Fruit fly (Drosophila melanogaster): ENCODE measurements around the gene Nost.

Nost gene

DNA sequence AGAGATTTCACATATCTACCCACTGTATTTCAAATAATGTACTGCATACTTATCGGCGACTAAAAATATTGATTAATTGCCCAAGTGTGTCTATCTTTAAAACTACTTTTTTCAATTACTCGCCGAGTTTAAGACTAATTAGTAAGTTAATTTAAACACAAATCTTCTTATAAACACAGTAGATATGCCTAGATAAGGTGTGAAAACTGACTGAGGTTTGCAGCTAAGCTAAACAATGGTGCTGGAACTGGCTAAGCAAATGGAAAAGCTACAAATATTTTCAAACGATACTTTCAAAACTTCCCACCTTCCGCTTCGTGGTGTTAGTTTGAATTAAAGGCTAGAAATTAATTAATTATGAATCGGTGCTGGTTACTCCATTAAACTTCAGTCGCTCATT lies 10.8 kb downstream of the Nost start:
- TF ChIP-seq OdsH (GFP tag; optimal IDR thresholded peaks at IDR 0.05) = no peak
- peak; percentile 53 for TF ChIP-seq Myc (optimal IDR thresholded peaks at IDR 0.05)

DNA sequence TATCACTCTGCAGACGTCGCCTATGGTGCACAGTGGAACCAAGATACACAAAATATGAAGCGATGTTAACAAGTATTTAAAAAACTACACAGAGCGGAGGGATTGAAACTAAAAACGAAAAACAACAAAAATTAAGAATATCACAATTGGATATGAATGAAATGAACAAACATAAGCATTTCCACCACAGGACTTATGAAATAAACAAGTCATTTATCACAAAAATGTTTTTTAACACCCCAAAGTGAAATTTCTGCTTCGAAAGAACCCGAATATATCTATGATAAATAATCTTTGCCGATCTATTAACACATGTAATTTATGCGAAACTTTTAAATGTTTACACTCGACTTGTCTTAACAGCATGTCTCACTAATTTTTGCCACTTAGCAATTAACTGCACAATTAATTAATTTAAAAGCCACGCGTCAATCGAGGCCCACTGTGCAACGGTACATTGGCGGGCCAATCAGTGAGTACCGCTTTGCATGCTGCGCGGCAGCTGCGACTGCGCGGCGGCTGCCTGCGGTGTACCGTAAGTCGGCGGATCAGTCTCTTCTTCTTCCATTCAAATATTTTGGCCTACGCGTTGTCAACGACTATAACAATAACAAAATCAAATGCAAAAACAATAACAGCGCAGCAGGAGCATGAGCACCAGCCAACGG lies 11.9 kb downstream of the Nost start:
- TF ChIP-seq pan (optimal IDR thresholded peaks at IDR 0.05) (no peak), dl (GFP tag; optimal IDR thresholded peaks at IDR 0.05; ENCODE audit: insufficient read depth in 1 of 2, partially characterized antibody in 2 of 2) (no peak), Abd-B (GFP tag; optimal IDR thresholded peaks at IDR 0.05) (no peak), Hnf4 (GFP tag; optimal IDR thresholded peaks at IDR 0.05) (no peak), woc (GFP tag; optimal IDR thresholded peaks at IDR 0.05) (peak; percentile 43), CG32264 (GFP tag; optimal IDR thresholded peaks at IDR 0.05) (no peak), h (GFP tag; optimal IDR thresholded peaks at IDR 0.05) (peak; percentile 2), tai (GFP tag; optimal IDR thresholded peaks at IDR 0.05) (no peak), lola (GFP tag; optimal IDR thresholded peaks at IDR 0.05) (no peak), Hr83 (GFP tag; optimal IDR thresholded peaks at IDR 0.05; ENCODE audit: poor library complexity, severe bottlenecking) (no peak), sv (GFP tag; optimal IDR thresholded peaks at IDR 0.05) (peak; percentile 6), GATAd (GFP tag; optimal IDR thresholded peaks at IDR 0.05) (no peak), foxo (GFP tag; optimal IDR thresholded peaks at IDR 0.05) (peak in 1 of 2 experiments; percentile 0), CrebA (GFP tag; optimal IDR thresholded peaks at IDR 0.05; ENCODE audit: borderline replicate concordance) (no peak), jim (GFP tag; optimal IDR thresholded peaks at IDR 0.05) (no peak), N (GFP tag; optimal IDR thresholded peaks at IDR 0.05) (no peak)

DNA sequence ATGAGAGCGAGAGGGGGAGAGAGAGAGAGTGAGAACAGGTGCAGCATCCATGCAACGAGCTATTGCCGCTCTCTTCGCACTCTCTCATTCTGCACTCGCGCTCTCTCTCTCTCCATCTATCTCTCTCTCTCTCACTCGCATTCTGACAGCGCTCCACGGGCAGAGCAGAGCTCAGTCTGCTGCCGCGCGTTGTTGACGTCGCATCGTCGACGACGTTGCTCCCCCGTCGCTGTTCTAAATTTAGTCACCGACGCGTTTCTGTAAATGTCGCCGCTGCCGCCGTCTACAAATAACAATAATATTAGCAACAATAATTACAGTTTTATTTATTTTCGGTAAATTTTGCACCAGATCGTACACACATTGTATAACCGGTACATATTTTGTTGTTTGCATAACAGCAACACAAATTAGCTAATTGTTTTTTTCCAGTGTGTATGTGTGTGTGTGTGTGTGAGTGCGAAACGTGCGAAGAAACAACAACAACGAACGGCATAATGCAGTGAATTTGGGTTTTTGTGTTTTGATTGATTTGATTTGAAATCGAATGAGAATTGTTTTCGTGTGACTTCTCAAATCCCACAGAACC lies 12.5 kb downstream of the Nost start:
- TF ChIP-seq usp (GFP tag; optimal IDR thresholded peaks at IDR 0.05) = no peak
- TF ChIP-seq foxo (GFP tag; optimal IDR thresholded peaks at IDR 0.05) = peak in 1 of 2 experiments; percentile 45
- TF ChIP-seq Jra (GFP tag; optimal IDR thresholded peaks at IDR 0.05) = no peak
- TF ChIP-seq dsf (GFP tag; optimal IDR thresholded peaks at IDR 0.05; ENCODE audit: borderline replicate concordance) = no peak
- TF ChIP-seq Hr83 (GFP tag; optimal IDR thresholded peaks at IDR 0.05; ENCODE audit: poor library complexity, severe bottlenecking) = peak; percentile 44
- no peak for TF ChIP-seq Dfd (GFP tag; optimal IDR thresholded peaks at IDR 0.05)
- TF ChIP-seq Mio (GFP tag; optimal IDR thresholded peaks at IDR 0.05) = no peak
- TF ChIP-seq Dif (GFP tag; optimal IDR thresholded peaks at IDR 0.05; ENCODE audit: partially characterized antibody) = peak; percentile 86
- TF ChIP-seq woc (GFP tag; optimal IDR thresholded peaks at IDR 0.05) = no peak
- no peak for TF ChIP-seq dmrt93B (GFP tag; optimal IDR thresholded peaks at IDR 0.05)
- no peak for TF ChIP-seq sage (GFP tag; optimal IDR thresholded peaks at IDR 0.05)
- TF ChIP-seq pan (optimal IDR thresholded peaks at IDR 0.05) = no peak
- no peak for TF ChIP-seq tai (GFP tag; optimal IDR thresholded peaks at IDR 0.05)
- TF ChIP-seq rgr (GFP tag; optimal IDR thresholded peaks at IDR 0.05) = peak; percentile 53
- TF ChIP-seq Hr78 (GFP tag; optimal IDR thresholded peaks at IDR 0.05) = no peak
- peak; percentile 35 for TF ChIP-seq br (GFP tag; optimal IDR thresholded peaks at IDR 0.05)
- TF ChIP-seq Hnf4 (GFP tag; optimal IDR thresholded peaks at IDR 0.05) = peak; percentile 37
- TF ChIP-seq OdsH (GFP tag; optimal IDR thresholded peaks at IDR 0.05) = peak; percentile 27
- TF ChIP-seq Myc (optimal IDR thresholded peaks at IDR 0.05) = no peak
- TF ChIP-seq dl (GFP tag; optimal IDR thresholded peaks at IDR 0.05; ENCODE audit: insufficient read depth in 1 of 2, partially characterized antibody in 2 of 2) = peak; percentile 78 to 83
- TF ChIP-seq fru (GFP tag; optimal IDR thresholded peaks at IDR 0.05) = peak; percentile 67
- TF ChIP-seq h (GFP tag; optimal IDR thresholded peaks at IDR 0.05) = peak; percentile 59
- TF ChIP-seq brk (GFP tag; optimal IDR thresholded peaks at IDR 0.05) = no peak
- peak; percentile 0 for TF ChIP-seq Sp1 (GFP tag; optimal IDR thresholded peaks at IDR 0.05)
- TF ChIP-seq GATAd (GFP tag; optimal IDR thresholded peaks at IDR 0.05) = no peak
- TF ChIP-seq sv (GFP tag; optimal IDR thresholded peaks at IDR 0.05) = no peak
- no peak for TF ChIP-seq lola (GFP tag; optimal IDR thresholded peaks at IDR 0.05)
- peak; percentile 76 for TF ChIP-seq Vsx2 (GFP tag; optimal IDR thresholded peaks at IDR 0.05; ENCODE audit: partially characterized antibody)
- TF ChIP-seq ey (GFP tag; optimal IDR thresholded peaks at IDR 0.05) = peak; percentile 40
- TF ChIP-seq HLH106 (tag; optimal IDR thresholded peaks at IDR 0.05) = peak; percentile 50
- no peak for TF ChIP-seq jim (GFP tag; optimal IDR thresholded peaks at IDR 0.05)
- TF ChIP-seq CrebA (GFP tag; optimal IDR thresholded peaks at IDR 0.05; ENCODE audit: borderline replicate concordance) = peak; percentile 16
- TF ChIP-seq Abd-B (GFP tag; optimal IDR thresholded peaks at IDR 0.05) = no peak
- no peak for TF ChIP-seq N (GFP tag; optimal IDR thresholded peaks at IDR 0.05)
- TF ChIP-seq psq (GFP tag; optimal IDR thresholded peaks at IDR 0.05) = no peak
- no peak for TF ChIP-seq CG9705 (GFP tag; optimal IDR thresholded peaks at IDR 0.05)
- no peak for TF ChIP-seq CG32264 (GFP tag; optimal IDR thresholded peaks at IDR 0.05)
- TF ChIP-seq Rel (GFP tag; optimal IDR thresholded peaks at IDR 0.05) = no peak
- TF ChIP-seq Rel (tag; optimal IDR thresholded peaks at IDR 0.05) = no peak

Measured in whole organism, wandering third instar larva.